Fruit fly (Drosophila melanogaster) whole organism, pupa: ENCODE data around the gene mRpL4.

Source experiments
- CG10348 ChIP-seq: fragments of 200-800 bp; sonication (Bioruptor generic); IDR thresholded peaks from 2 replicates; pipeline ENCODE4 v1.3.6; 2022; ENCODE audit warnings: missing biosample characterization, missing genetic modification characterization
- CG12605 ChIP-seq: fragments of 200-800 bp; sonication (Bioruptor generic); IDR thresholded peaks from 2 replicates; pipeline ENCODE4 v1.3.6; 2022; ENCODE audit warnings: missing biosample characterization, missing genetic modification characterization
- CG13204 ChIP-seq: fragments of 200-800 bp; sonication (Bioruptor generic); optimal IDR thresholded peaks from 2 replicates; lab custom pipeline; 2018; ENCODE audit warnings: missing biosample characterization, mild to moderate bottlenecking, missing genetic modification characterization, moderate library complexity
- CG14655 ChIP-seq: fragments of 200-800 bp; sonication (Bioruptor generic); optimal IDR thresholded peaks from 3 replicates; lab custom pipeline; 2017; ENCODE audit warnings: mild to moderate bottlenecking, missing biosample characterization, missing genetic modification reagents, missing genetic modification characterization
- CG15710 ChIP-seq: fragments of 200-800 bp; sonication (Bioruptor generic); optimal IDR thresholded peaks from 2 replicates; lab custom pipeline; 2018; ENCODE audit warnings: missing biosample characterization, mild to moderate bottlenecking, missing genetic modification characterization, moderate library complexity
- CG17806 ChIP-seq: fragments of 200-800 bp; sonication (Bioruptor generic); optimal IDR thresholded peaks from 2 replicates; lab custom pipeline; 2018; ENCODE audit warnings: missing biosample characterization, mild to moderate bottlenecking, missing genetic modification characterization, moderate library complexity
- CG32121 ChIP-seq: fragments of 200-800 bp; sonication (Bioruptor generic); IDR thresholded peaks from 2 replicates; pipeline ENCODE4 v1.3.6; 2022; ENCODE audit warnings: missing biosample characterization, missing genetic modification characterization
- CG34367 ChIP-seq: fragments of 200-800 bp; sonication (Bioruptor generic); optimal IDR thresholded peaks from 2 replicates; lab custom pipeline; 2018; ENCODE audit warnings: missing biosample characterization, mild to moderate bottlenecking, missing genetic modification characterization
- CG4496 ChIP-seq: fragments of 200-800 bp; sonication (Bioruptor generic); IDR thresholded peaks from 3 replicates; pipeline ENCODE4 v1.3.6; 2022; ENCODE audit warnings: missing biosample characterization, missing genetic modification characterization
- CG8159 ChIP-seq: fragments of 200-800 bp; sonication (Bioruptor generic); optimal IDR thresholded peaks from 3 replicates; lab custom pipeline; 2018; ENCODE audit warnings: missing biosample characterization, mild to moderate bottlenecking, missing genetic modification characterization, moderate library complexity
- CG8301 ChIP-seq: fragments of 200-800 bp; sonication (Bioruptor generic); optimal IDR thresholded peaks from 2 replicates; lab custom pipeline; 2018; ENCODE audit warnings: missing biosample characterization, mild to moderate bottlenecking, missing genetic modification characterization
- CG9948 ChIP-seq: fragments of 200-800 bp; sonication (Bioruptor generic); optimal IDR thresholded peaks from 2 replicates; lab custom pipeline; 2018; ENCODE audit warnings: missing biosample characterization, mild to moderate bottlenecking, missing genetic modification characterization, moderate library complexity
- D1 ChIP-seq: fragments of 200-800 bp; sonication (Bioruptor generic); optimal IDR thresholded peaks from 2 replicates; lab custom pipeline; 2018; ENCODE audit warnings: missing biosample characterization, mild to moderate bottlenecking, missing genetic modification characterization, moderate library complexity
- EcR ChIP-seq: fragments of 200-800 bp; sonication (Bioruptor generic); optimal IDR thresholded peaks from 3 replicates; lab custom pipeline; 2019; ENCODE audit warnings: missing biosample characterization, missing genetic modification characterization, mild to moderate bottlenecking, moderate library complexity, missing genetic modification reagents
- Ets98B ChIP-seq: fragments of 200-800 bp; sonication (Bioruptor generic); IDR thresholded peaks from 2 replicates; pipeline ENCODE4 v1.3.6; 2022; ENCODE audit warnings: missing biosample characterization, missing genetic modification characterization
- Pif1A ChIP-seq: fragments of 200-800 bp; sonication (Bioruptor generic); optimal IDR thresholded peaks from 3 replicates; lab custom pipeline; 2016; ENCODE audit warnings: missing biosample characterization, missing genetic modification characterization
- Pif1B ChIP-seq: fragments of 200-800 bp; sonication (Bioruptor generic); optimal IDR thresholded peaks from 3 replicates; lab custom pipeline; 2016; ENCODE audit warnings: missing biosample characterization, missing genetic modification characterization
- Snoo ChIP-seq: fragments of 200-800 bp; sonication (Bioruptor generic); optimal IDR thresholded peaks from 3 replicates; lab custom pipeline; 2017; ENCODE audit warnings: missing biosample characterization, mild to moderate bottlenecking, missing genetic modification characterization, inconsistent platforms
- fd96Ca ChIP-seq: fragments of 200-800 bp; sonication (Bioruptor generic); IDR thresholded peaks from 3 replicates; pipeline ENCODE4 v1.3.6; 2022; ENCODE audit warnings: missing biosample characterization, missing genetic modification characterization
- gl ChIP-seq: fragments of 200-800 bp; sonication (Bioruptor generic); optimal IDR thresholded peaks from 2 replicates; lab custom pipeline; 2018; ENCODE audit warnings: missing biosample characterization, mild to moderate bottlenecking, missing genetic modification characterization
- rn ChIP-seq: fragments of 200-800 bp; sonication (Bioruptor generic); IDR thresholded peaks from 2 replicates; pipeline ENCODE4 v1.3.6; 2022; ENCODE audit warnings: missing biosample characterization, missing genetic modification characterization

mRpL4 gene

DNA sequence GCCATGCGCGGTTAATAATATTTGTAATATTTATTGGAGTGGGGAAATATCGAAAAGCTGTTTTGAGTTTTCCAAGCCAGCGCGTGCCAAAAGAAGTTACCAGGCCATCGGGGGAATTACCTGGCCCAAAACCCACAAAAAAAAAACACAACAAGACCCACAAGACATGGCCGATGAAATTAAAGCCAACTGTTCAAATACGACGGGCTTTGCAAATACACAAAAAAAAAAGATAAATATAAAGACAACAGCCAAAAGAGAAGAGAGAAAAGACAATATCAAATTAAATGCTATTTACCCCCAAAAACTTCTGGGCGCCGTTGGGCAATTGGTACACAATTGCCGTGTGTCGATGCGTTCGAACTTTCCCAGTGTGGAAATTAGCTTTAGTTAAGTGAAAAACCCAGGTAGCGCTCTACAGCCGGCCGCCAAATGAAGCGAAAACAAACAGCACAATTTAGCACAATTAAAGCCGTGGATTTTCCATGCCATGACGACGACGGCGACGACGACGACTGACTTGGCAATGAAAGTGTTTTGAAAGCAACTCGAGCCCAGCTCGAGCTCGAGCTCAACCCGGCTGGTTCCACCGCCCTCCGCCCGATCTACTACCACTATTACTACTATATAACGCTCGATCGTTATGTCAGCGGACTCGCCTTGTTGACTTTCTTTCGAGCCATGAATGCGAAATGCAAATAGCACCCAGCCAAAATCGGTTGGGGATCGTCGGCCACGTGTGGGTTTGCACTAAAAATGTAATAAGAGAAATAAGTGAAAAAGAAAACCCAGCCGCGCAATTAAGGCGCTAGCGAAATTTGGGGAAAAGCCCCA lies 10.9 kb downstream of the mRpL4 start:
- TF ChIP-seq CG34367 (tag; lab: Kevin White, UChicago) = no peak

DNA sequence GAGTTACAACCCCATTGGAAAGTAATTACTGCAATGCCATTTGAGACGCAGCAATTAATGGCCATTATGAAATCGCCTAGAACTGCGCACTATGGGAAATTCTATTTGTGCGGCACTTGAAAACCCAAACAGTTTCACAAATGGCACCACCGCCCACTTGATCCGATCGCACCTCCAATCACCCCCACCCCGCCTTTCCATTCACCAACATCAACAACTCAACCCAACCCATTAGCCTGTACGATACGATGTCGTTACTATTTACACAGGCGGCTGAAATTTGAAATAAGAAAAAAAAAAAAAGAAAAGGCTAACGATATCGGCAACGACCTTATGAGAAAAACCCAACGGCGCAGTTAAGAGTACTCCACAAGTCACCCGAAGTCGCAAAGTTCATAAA lies 11.8 kb downstream of the mRpL4 start:
- TF ChIP-seq Pif1A (GFP tag; lab: Kevin White, UChicago) (no peak), CG8159 (tag; lab: Kevin White, UChicago) (no peak), Ets98B (GFP tag; lab: Robert Waterston, UW) (no peak), CG15710 (tag; lab: Kevin White, UChicago) (no peak), Pif1B (GFP tag; lab: Kevin White, UChicago) (no peak), CG34367 (tag; lab: Kevin White, UChicago) (no peak), EcR (GFP tag; lab: Kevin White, UChicago) (no peak), CG4496 (GFP tag; lab: Robert Waterston, UW) (no peak), CG13204 (no peak), CG9948 (tag; lab: Kevin White, UChicago) (no peak), CG8301 (tag; lab: Kevin White, UChicago) (no peak), CG10348 (GFP tag; lab: Robert Waterston, UW) (no peak), CG12605 (GFP tag; lab: Robert Waterston, UW) (no peak), Snoo (no peak), CG32121 (GFP tag; lab: Robert Waterston, UW) (no peak), gl (tag; lab: Kevin White, UChicago) (no peak), D1 (tag; lab: Kevin White, UChicago) (no peak), rn (GFP tag; lab: Robert Waterston, UW) (no peak), CG14655 (GFP tag; lab: Kevin White, UChicago) (no peak), CG17806 (tag; lab: Kevin White, UChicago) (no peak)

DNA sequence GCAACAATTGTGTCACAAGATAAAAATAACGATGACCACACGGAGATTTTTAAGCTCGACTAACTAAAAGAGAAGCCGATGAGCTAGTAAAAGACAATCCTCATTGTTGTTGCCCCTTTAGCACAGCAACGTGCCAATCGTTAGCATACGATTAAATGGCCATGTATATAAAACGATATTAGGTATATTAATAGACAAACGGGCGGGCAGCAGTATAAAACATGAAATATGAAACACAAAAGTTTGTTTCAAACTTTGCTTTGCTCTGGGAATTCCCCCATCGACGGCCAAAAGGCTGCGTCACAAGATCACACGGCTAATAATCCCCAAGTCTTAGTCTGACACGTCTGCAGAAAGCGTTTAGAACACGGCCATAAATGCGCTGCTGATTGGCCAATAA lies 12.5 kb downstream of the mRpL4 start:
- TF ChIP-seq CG4496 (GFP tag; lab: Robert Waterston, UW) = no peak
- TF ChIP-seq CG9948 (tag; lab: Kevin White, UChicago) = no peak

DNA sequence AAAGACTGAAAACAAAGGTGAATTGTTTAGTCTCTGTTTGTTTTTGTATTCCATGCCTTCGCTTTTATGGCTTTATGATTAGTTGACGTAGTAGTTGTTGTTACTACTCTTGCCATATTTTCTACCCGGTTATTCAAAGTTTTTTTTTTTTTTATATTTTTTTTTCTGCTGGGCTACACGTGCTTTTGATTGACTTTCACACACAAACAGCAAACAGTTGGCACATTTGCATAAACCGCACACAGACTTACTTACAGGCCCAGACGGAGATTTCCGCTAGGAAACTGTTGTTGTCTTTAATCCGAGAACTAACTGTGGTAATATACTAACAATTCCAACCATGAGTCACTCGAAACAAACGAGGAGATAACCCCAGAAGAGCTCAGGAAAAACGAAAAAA lies 13.1 kb downstream of the mRpL4 start:
- TF ChIP-seq CG8301 (tag; lab: Kevin White, UChicago) = no peak
- TF ChIP-seq CG14655 (GFP tag; lab: Kevin White, UChicago) = no peak
- no peak for TF ChIP-seq fd96Ca (GFP tag; lab: Robert Waterston, UW)
- no peak for TF ChIP-seq CG4496 (GFP tag; lab: Robert Waterston, UW)
- TF ChIP-seq rn (GFP tag; lab: Robert Waterston, UW) = no peak
- TF ChIP-seq CG15710 (tag; lab: Kevin White, UChicago) = no peak
- no peak for TF ChIP-seq CG10348 (GFP tag; lab: Robert Waterston, UW)
- TF ChIP-seq CG13204 = no peak
- TF ChIP-seq CG9948 (tag; lab: Kevin White, UChicago) = no peak

DNA sequence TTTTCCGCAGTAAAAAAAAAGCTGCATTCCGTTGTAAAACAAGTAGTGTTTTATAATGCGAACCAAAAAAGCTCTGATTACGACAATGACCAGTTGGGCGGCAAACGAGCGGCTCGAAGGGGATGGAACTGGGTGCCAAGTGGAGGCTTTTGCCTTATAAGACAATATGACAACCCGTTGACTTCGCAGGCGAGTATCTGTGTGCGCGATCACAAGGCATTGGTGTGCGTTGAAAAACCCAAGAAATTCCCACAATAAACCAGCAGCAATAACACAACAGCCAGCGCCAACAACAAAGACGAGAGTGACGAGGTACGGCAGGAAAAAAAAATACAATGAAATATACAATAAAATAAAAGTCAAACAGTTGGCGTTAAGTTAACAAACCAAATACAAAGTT lies 13.9 kb downstream of the mRpL4 start:
- TF ChIP-seq CG14655 (GFP tag; lab: Kevin White, UChicago) = no peak
- TF ChIP-seq gl (tag; lab: Kevin White, UChicago) = peak; percentile 66
- peak; percentile 44; the same call in 1 of the 2 replicates for TF ChIP-seq Ets98B (GFP tag; lab: Robert Waterston, UW)
- TF ChIP-seq Pif1B (GFP tag; lab: Kevin White, UChicago) = no peak
- no peak for TF ChIP-seq CG4496 (GFP tag; lab: Robert Waterston, UW)
- peak; percentile 86 for TF ChIP-seq EcR (GFP tag; lab: Kevin White, UChicago)
- TF ChIP-seq Pif1A (GFP tag; lab: Kevin White, UChicago) = no peak
- TF ChIP-seq CG32121 (GFP tag; lab: Robert Waterston, UW) = peak; percentile 40; the same call in 1 of the 2 replicates
- peak; percentile 3 for TF ChIP-seq CG34367 (tag; lab: Kevin White, UChicago)
- no peak; the same call in 2 of the 3 replicates for TF ChIP-seq fd96Ca (GFP tag; lab: Robert Waterston, UW)
- TF ChIP-seq CG12605 (GFP tag; lab: Robert Waterston, UW) = peak; percentile 60
- no peak for TF ChIP-seq D1 (tag; lab: Kevin White, UChicago)
- TF ChIP-seq CG17806 (tag; lab: Kevin White, UChicago) = no peak
- TF ChIP-seq rn (GFP tag; lab: Robert Waterston, UW) = 0 out of 2 replicates have a peak, but pooled peaks have one; percentile 15
- no peak for TF ChIP-seq CG9948 (tag; lab: Kevin White, UChicago)
- TF ChIP-seq CG13204 = no peak
- peak; percentile 16 for TF ChIP-seq CG15710 (tag; lab: Kevin White, UChicago)
- peak; percentile 23 for TF ChIP-seq Snoo

DNA sequence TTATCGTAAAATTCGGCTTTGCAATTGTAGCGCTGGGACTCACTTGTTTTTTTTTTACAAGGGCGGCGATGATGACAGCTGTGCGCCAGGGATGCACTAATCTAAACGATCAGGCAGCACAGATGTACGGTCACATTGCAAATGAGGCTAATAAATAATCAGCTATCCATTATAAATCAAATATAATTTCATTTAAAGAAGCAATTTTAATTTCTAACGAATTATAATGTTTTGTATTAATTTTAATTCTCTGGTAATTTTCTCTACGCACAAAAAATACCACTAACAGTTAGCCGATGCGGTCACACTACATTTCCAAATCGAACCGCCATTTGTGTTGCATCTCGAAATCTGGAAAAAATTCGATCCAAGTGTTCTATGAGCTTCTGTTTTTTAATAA lies 18.3 kb downstream of the mRpL4 start, which contains the start of the genes cni and fzy:
TSS of gene cni (minus strand) at position 79 of the 400 bp plus-strand sequence.
TSS of gene fzy (plus strand) at position 309 of the 400 bp plus-strand sequence.
- no peak for TF ChIP-seq fd96Ca (GFP tag; lab: Robert Waterston, UW)
- TF ChIP-seq CG4496 (GFP tag; lab: Robert Waterston, UW) = no peak
- no peak for TF ChIP-seq CG32121 (GFP tag; lab: Robert Waterston, UW)
- TF ChIP-seq CG14655 (GFP tag; lab: Kevin White, UChicago) = no peak
- TF ChIP-seq rn (GFP tag; lab: Robert Waterston, UW) = no peak
- no peak for TF ChIP-seq D1 (tag; lab: Kevin White, UChicago)
- TF ChIP-seq CG8301 (tag; lab: Kevin White, UChicago) = no peak
- TF ChIP-seq Ets98B (GFP tag; lab: Robert Waterston, UW) = no peak; the same call in 1 of the 2 replicates
- TF ChIP-seq EcR (GFP tag; lab: Kevin White, UChicago) = no peak
- TF ChIP-seq gl (tag; lab: Kevin White, UChicago) = no peak
- TF ChIP-seq CG9948 (tag; lab: Kevin White, UChicago) = no peak
- no peak for TF ChIP-seq CG10348 (GFP tag; lab: Robert Waterston, UW)
- no peak for TF ChIP-seq CG12605 (GFP tag; lab: Robert Waterston, UW)
